Worm (Caenorhabditis elegans) whole organism, L1 larva: ENCODE measurements around the gene ptr-18.

Experiments used
- C34B4.2 ChIP-seq: sonication (generic microtip); optimal IDR thresholded peaks from 2 replicates; lab custom pipeline; 2017; ENCODE audit warnings: mild to moderate bottlenecking, missing genetic modification characterization, missing compliant biosample characterization
- Y116A8C.19 ChIP-seq: sonication (generic microtip); optimal IDR thresholded peaks from 2 replicates; lab custom pipeline; 2016; ENCODE audit warnings: missing compliant biosample characterization, missing genetic modification characterization, borderline replicate concordance
- aly-2 ChIP-seq: fragments of 150-350 bp; optimal IDR thresholded peaks from 2 replicates; lab custom pipeline; 2014; ENCODE audit warnings: missing biosample characterization, missing genetic modification characterization
- ama-1 ChIP-seq: fragments of 150-350 bp; optimal IDR thresholded peaks from 2 replicates; lab custom pipeline; 2014
- blmp-1 ChIP-seq: fragments of 150-350 bp; optimal IDR thresholded peaks from 2 replicates; lab custom pipeline; 2014; ENCODE audit warnings: missing biosample characterization, missing genetic modification characterization
- ceh-82 ChIP-seq, 3 experiments: fragments of 150-350 bp in 1 of 3; sonication (generic microtip) in 2 of 3; optimal IDR thresholded peaks; 2 replicates each; lab custom pipeline; 2014 to 2017; ENCODE audit warnings: missing biosample characterization in 3 of 3, missing genetic modification characterization in 3 of 3
- ces-1 ChIP-seq: fragments of 150-350 bp; optimal IDR thresholded peaks from 2 replicates; lab custom pipeline; 2014; ENCODE audit warnings: missing biosample characterization, missing genetic modification reagents, missing genetic modification characterization
- dsc-1 ChIP-seq: sonication (generic microtip); optimal IDR thresholded peaks from 2 replicates; lab custom pipeline; 2016; ENCODE audit warnings: mild to moderate bottlenecking, missing genetic modification characterization, missing compliant biosample characterization
- efl-1 ChIP-seq, 4 experiments: fragments of 150-350 bp; optimal IDR thresholded peaks in 3 of 4; peaks in 1 of 4; 1 replicate in 1 of 4; 2 replicates in 3 of 4; lab custom pipeline; 2014; ENCODE audit warnings: missing biosample characterization in 2 of 4, missing genetic modification characterization in 2 of 4, missing genetic modification reagents in 2 of 4
- egl-27 ChIP-seq, 2 experiments: fragments of 150-350 bp in 1 of 2; sonication (generic microtip); optimal IDR thresholded peaks; 3 replicates each; lab custom pipeline; 2017 to 2018; ENCODE audit warnings: missing biosample characterization in 2 of 2, missing genetic modification characterization in 2 of 2, missing genetic modification reagents in 2 of 2
- ets-5 ChIP-seq: fragments of 200-800 bp; sonication (Bioruptor generic); IDR thresholded peaks from 2 replicates; pipeline ENCODE4 v1.3.6; 2022; ENCODE audit warnings: missing genetic modification characterization, missing compliant biosample characterization
- fkh-8 ChIP-seq: sonication (generic microtip); optimal IDR thresholded peaks from 2 replicates; lab custom pipeline; 2016; ENCODE audit warnings: mild to moderate bottlenecking, missing genetic modification characterization, missing compliant biosample characterization
- hpl-2 ChIP-seq: fragments of 150-350 bp; optimal IDR thresholded peaks from 2 replicates; lab custom pipeline; 2014; ENCODE audit warnings: missing biosample characterization, missing genetic modification reagents, missing genetic modification characterization
- lin-14 ChIP-seq: fragments of 200-800 bp; sonication (Bioruptor generic); optimal IDR thresholded peaks from 2 replicates; lab custom pipeline; 2018; ENCODE audit warnings: mild to moderate bottlenecking, missing genetic modification characterization, moderate library complexity, missing compliant biosample characterization
- lin-35 ChIP-seq, 2 experiments: fragments of 150-350 bp; optimal IDR thresholded peaks; 2 replicates each; lab custom pipeline; 2014; ENCODE audit warnings: missing biosample characterization in 2 of 2, missing genetic modification characterization in 2 of 2, missing genetic modification reagents in 2 of 2
- lsy-2 ChIP-seq, 2 experiments: fragments of 150-350 bp; optimal IDR thresholded peaks; 2 replicates each; lab custom pipeline; 2014; ENCODE audit warnings: missing biosample characterization in 2 of 2, missing genetic modification characterization in 2 of 2
- mep-1 ChIP-seq: fragments of 150-350 bp; optimal IDR thresholded peaks from 2 replicates; lab custom pipeline; 2014; ENCODE audit warnings: missing biosample characterization, missing genetic modification characterization
- nhr-12 ChIP-seq: sonication (generic microtip); optimal IDR thresholded peaks from 2 replicates; lab custom pipeline; 2017; ENCODE audit warnings: missing biosample characterization, missing genetic modification characterization
- nhr-19 ChIP-seq: fragments of 200-800 bp; sonication (Bioruptor generic); conservative IDR thresholded peaks from 2 replicates; pipeline ENCODE4 v1.3.6; 2022; ENCODE audit warnings: missing genetic modification characterization, missing compliant biosample characterization
- nhr-47 ChIP-seq: sonication (generic microtip); optimal IDR thresholded peaks from 2 replicates; lab custom pipeline; 2016; ENCODE audit warnings: mild to moderate bottlenecking, missing genetic modification characterization, moderate library complexity, missing compliant biosample characterization
- nhr-71 ChIP-seq: sonication (generic microtip); optimal IDR thresholded peaks from 2 replicates; lab custom pipeline; 2016; ENCODE audit warnings: mild to moderate bottlenecking, missing genetic modification characterization, moderate library complexity, missing compliant biosample characterization
- nhr-76 ChIP-seq: sonication (generic microtip); optimal IDR thresholded peaks from 2 replicates; lab custom pipeline; 2017; ENCODE audit warnings: missing biosample characterization, missing genetic modification characterization
- nhr-85 ChIP-seq: sonication (generic microtip); peaks from one replicate; lab custom pipeline; 2016; ENCODE audit warnings: missing genetic modification characterization, inconsistent platforms, missing compliant biosample characterization
- nhr-90 ChIP-seq: sonication (generic microtip); optimal IDR thresholded peaks from 2 replicates; lab custom pipeline; 2016; ENCODE audit warnings: mild to moderate bottlenecking, missing genetic modification characterization, missing compliant biosample characterization; ENCODE audit not compliant: poor library complexity
- pag-3 ChIP-seq: sonication (generic microtip); optimal IDR thresholded peaks from 2 replicates; lab custom pipeline; 2017; ENCODE audit warnings: missing genetic modification characterization, mild to moderate bottlenecking, missing compliant biosample characterization, antibody characterized with exemption, borderline replicate concordance; ENCODE audit not compliant: insufficient read depth
- pax-3 ChIP-seq: fragments of 200-800 bp; sonication (Bioruptor generic); optimal IDR thresholded peaks from 2 replicates; lab custom pipeline; 2018; ENCODE audit warnings: mild to moderate bottlenecking, missing genetic modification characterization, moderate library complexity, missing compliant biosample characterization
- pqm-1 ChIP-seq: sonication (generic microtip); optimal IDR thresholded peaks from 3 replicates; lab custom pipeline; 2017; ENCODE audit warnings: missing biosample characterization, missing genetic modification characterization
- rnt-1 ChIP-seq: sonication (generic microtip); optimal IDR thresholded peaks from 2 replicates; lab custom pipeline; 2016; ENCODE audit warnings: mild to moderate bottlenecking, missing genetic modification characterization, moderate library complexity, missing compliant biosample characterization
- snu-23 ChIP-seq: sonication (generic microtip); optimal IDR thresholded peaks from 2 replicates; lab custom pipeline; 2016; ENCODE audit warnings: missing genetic modification characterization, missing compliant biosample characterization
- swsn-7 ChIP-seq: sonication (generic microtip); optimal IDR thresholded peaks from 2 replicates; lab custom pipeline; 2016; ENCODE audit warnings: missing genetic modification characterization, missing compliant biosample characterization
- unc-86 ChIP-seq: sonication (generic microtip); optimal IDR thresholded peaks from 2 replicates; lab custom pipeline; 2016; ENCODE audit warnings: missing genetic modification characterization, missing compliant biosample characterization
- ztf-11 ChIP-seq, 2 experiments: sonication (generic microtip); optimal IDR thresholded peaks; 2 replicates each; lab custom pipeline; 2016 to 2017; ENCODE audit warnings: missing genetic modification characterization in 2 of 2, missing biosample characterization in 1 of 2, missing compliant biosample characterization in 1 of 2

ptr-18 gene

ce11 chrII:13006283-13006682, 40.9 kb downstream of the ptr-18 start (continued):
- TF ChIP-seq snu-23 (GFP tag; lab: Kevin White, UChicago) (peak; percentile 49), egl-27 (tag; optimal IDR thresholded peaks at IDR 0.05; lab: Kevin White, UChicago) (no peak), lsy-2 (tag; optimal IDR thresholded peaks at IDR 0.05; lab: Kevin White, UChicago) (peak in 1 of 2 experiments; percentile 67), C34B4.2 (tag; lab: Kevin White, UChicago) (no peak), nhr-90 (tag; lab: Kevin White, UChicago) (peak; percentile 38), pqm-1 (tag; lab: Kevin White, UChicago) (no peak)

ce11 chrII:13007717-13008461, 42.5 kb downstream of the ptr-18 start, which contains the start of gene oig-2:
TSS of gene oig-2 (minus strand) at chrII:13008164.
- TF ChIP-seq rnt-1 (tag; lab: Kevin White, UChicago) (peak; percentile 49), snu-23 (GFP tag; lab: Kevin White, UChicago) (no peak), hpl-2 (GFP tag; lab: Kevin White, UChicago) (no peak), nhr-71 (peak; percentile 0), nhr-19 (GFP tag; lab: Robert Waterston, UW) (peak; percentile 35), lin-14 (GFP tag; lab: Kevin White, UChicago) (peak; percentile 30), efl-1 (optimal IDR thresholded peaks at IDR 0.05; lab: Kevin White, UChicago) (no peak), efl-1 (GFP tag; optimal IDR thresholded peaks at IDR 0.05 in 1 of 2; lab: Kevin White, UChicago) (peak in 1 of 2 experiments; percentile 55)

- TF ChIP-seq snu-23 (GFP tag; lab: Kevin White, UChicago) (peak; percentile 10), unc-86 (tag; lab: Kevin White, UChicago) (peak; percentile 5), pax-3 (peak; percentile 38), lin-35 (GFP tag; optimal IDR thresholded peaks at IDR 0.05; lab: Kevin White, UChicago) (peak in 1 of 2 experiments; percentile 14), nhr-47 (tag; lab: Kevin White, UChicago) (peak; percentile 33), dsc-1 (peak; percentile 68), fkh-8 (tag; lab: Kevin White, UChicago) (peak; percentile 78), ets-5 (no peak), nhr-71 (peak; percentile 43), lin-14 (GFP tag; lab: Kevin White, UChicago) (peak; percentile 32), efl-1 (optimal IDR thresholded peaks at IDR 0.05; lab: Kevin White, UChicago) (peak in 1 of 2 experiments; percentile 5), efl-1 (GFP tag; optimal IDR thresholded peaks at IDR 0.05 in 1 of 2; lab: Kevin White, UChicago) (no peak), Y116A8C.19 (tag; lab: Kevin White, UChicago) (no peak), ama-1 (lab: Kevin White, UChicago) (no peak), nhr-76 (tag; lab: Kevin White, UChicago) (no peak)
Observed at ce11 chrII:13012684-13013083, 47.3 kb downstream of the ptr-18 start.

- peak; percentile 10 for TF ChIP-seq lin-14 (GFP tag; lab: Kevin White, UChicago)
- TF ChIP-seq ceh-82 (tag; optimal IDR thresholded peaks at IDR 0.05; lab: Kevin White, UChicago) = peak in 1 of 3 experiments; percentile 4
- peak; percentile 75 for TF ChIP-seq nhr-85
- TF ChIP-seq snu-23 (GFP tag; lab: Kevin White, UChicago) = peak; percentile 45
- peak; percentile 1 for TF ChIP-seq swsn-7 (tag; lab: Kevin White, UChicago)
- no peak for TF ChIP-seq ztf-11 (tag; optimal IDR thresholded peaks at IDR 0.05; lab: Kevin White, UChicago)
- peak; percentile 32 for TF ChIP-seq nhr-71
- peak; percentile 23 for TF ChIP-seq ama-1 (lab: Kevin White, UChicago)
- no peak for TF ChIP-seq mep-1 (tag; lab: Kevin White, UChicago)
- TF ChIP-seq blmp-1 (tag; lab: Kevin White, UChicago) = peak; percentile 2
- TF ChIP-seq ces-1 (GFP tag; lab: Kevin White, UChicago) = no peak
- no peak for TF ChIP-seq nhr-12 (tag; lab: Kevin White, UChicago)
- no peak for TF ChIP-seq pag-3 (tag; lab: Kevin White, UChicago)
- TF ChIP-seq pqm-1 (tag; lab: Kevin White, UChicago) = no peak
- TF ChIP-seq aly-2 (tag; lab: Kevin White, UChicago) = peak; percentile 64
Observed at ce11 chrII:13013966-13014365, 48.6 kb downstream of the ptr-18 start, which contains the start of gene F18A11.5. TSS of gene F18A11.5 (minus strand) at chrII:13014286.
